Fruit fly (Drosophila melanogaster): ENCODE results near the gene CG11951.

DNA sequence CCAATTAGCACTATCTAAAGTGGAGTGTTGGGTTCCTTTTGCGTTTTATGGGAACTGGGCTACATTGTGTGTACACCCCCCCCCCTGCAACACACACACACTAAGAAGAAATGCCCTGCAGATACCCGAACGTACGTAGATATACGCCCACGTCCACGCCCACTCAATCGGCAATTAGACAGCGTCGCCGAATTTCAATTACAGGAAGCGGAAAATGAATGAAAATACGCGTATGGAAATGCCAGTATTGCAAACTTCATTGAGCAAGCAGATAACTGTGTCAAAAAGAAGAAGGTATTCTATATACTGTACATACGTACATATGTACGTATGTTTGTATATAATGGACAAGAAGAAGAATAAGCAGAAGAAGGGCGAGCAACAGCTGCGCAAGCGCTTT is 25.1 kb downstream of the CG11951 start:
- TF ChIP-seq psq (optimal IDR thresholded peaks at IDR 0.05) (no peak), ttk (optimal IDR thresholded peaks at IDR 0.05) (no peak), Myc (optimal IDR thresholded peaks at IDR 0.05) (no peak), h (optimal IDR thresholded peaks at IDR 0.05) (no peak)

All from Kc167 (cell line).